Worm (Caenorhabditis elegans) whole organism, early embryonic: ENCODE results near the gene F53B1.2.
A peak's percentile ranks its signal among the peaks of the same experiment; 100 is the strongest.

Experiments used
- aly-1 ChIP-seq: sonication (generic microtip); optimal IDR thresholded peaks from 2 replicates; lab custom pipeline; 2016; ENCODE audit warnings: missing genetic modification characterization, missing compliant biosample characterization
- tbx-11 ChIP-seq: fragments of 200-800 bp; sonication (Bioruptor generic); IDR thresholded peaks from 2 replicates; pipeline ENCODE4 v1.3.6; 2022; ENCODE audit warnings: missing genetic modification characterization, missing compliant biosample characterization

DNA sequence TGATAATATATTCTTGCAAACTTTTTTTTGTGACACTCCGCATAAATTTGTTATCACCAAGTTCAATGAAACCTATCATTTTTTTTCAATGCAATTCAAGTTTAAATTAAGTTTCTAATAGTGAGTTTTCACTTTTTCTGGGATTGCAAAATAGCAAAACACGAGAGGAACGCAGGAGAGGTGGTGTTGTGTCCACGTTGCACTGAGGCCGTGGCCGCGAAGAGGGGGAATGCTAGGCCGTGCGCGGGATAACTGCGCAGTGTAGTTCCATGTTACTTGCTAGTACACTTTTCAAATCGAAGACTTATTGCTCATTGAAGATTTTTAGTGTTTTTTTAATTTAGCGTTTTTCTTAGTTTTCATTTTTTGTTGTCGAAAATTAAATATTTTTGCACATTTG lies 600 bp upstream of the F53B1.2 start:
- TF ChIP-seq aly-1 (tag; lab: Kevin White, UChicago) (no peak), tbx-11 (GFP tag; lab: Robert Waterston, UW) (0 out of 2 replicates have a peak, but pooled peaks have one; percentile 8)
